Worm (Caenorhabditis elegans): ENCODE measurements around the gene tyr-2.

The tyr-2 gene

ce11 chrIII:13714950-13715349 lies 29.1 kb upstream of the tyr-2 start:
- peak; percentile 17 for TF ChIP-seq F49E8.2 (tag; optimal IDR thresholded peaks at IDR 0.05; ENCODE audit: borderline replicate concordance)
- TF ChIP-seq jun-1 (tag; optimal IDR thresholded peaks at IDR 0.05) = no peak
- no peak for TF ChIP-seq lir-3 (tag; optimal IDR thresholded peaks at IDR 0.05)
- no peak for TF ChIP-seq unc-130 (GFP tag; optimal IDR thresholded peaks at IDR 0.05)
- no peak for TF ChIP-seq ama-1 (optimal IDR thresholded peaks at IDR 0.05)
- no peak for TF ChIP-seq cey-2 (tag; optimal IDR thresholded peaks at IDR 0.05; ENCODE audit: borderline replicate concordance, insufficient read depth)

- TF ChIP-seq daf-16 (GFP tag; optimal IDR thresholded peaks at IDR 0.05) (no peak), daf-16 (tag; optimal IDR thresholded peaks at IDR 0.05) (no peak), nhr-11 (tag; optimal IDR thresholded peaks at IDR 0.05) (peak; percentile 87), R02D3.7 (tag; optimal IDR thresholded peaks at IDR 0.05) (no peak), T20F7.1 (GFP tag; optimal IDR thresholded peaks at IDR 0.05) (no peak), lsy-2 (tag; optimal IDR thresholded peaks at IDR 0.05) (peak in 1 of 2 experiments; percentile 43), nhr-76 (tag; optimal IDR thresholded peaks at IDR 0.05) (no peak), aha-1 (tag) (no peak), nhr-41 (GFP tag; IDR thresholded peaks at IDR 0.05) (no peak), Y5F2A.4 (GFP tag; optimal IDR thresholded peaks at IDR 0.05) (no peak), lin-15B (tag; optimal IDR thresholded peaks at IDR 0.05) (no peak), lin-38 (GFP tag; IDR thresholded peaks at IDR 0.05) (0 out of 2 replicates have a peak, but pooled peaks have one; percentile 9), ces-1 (GFP tag; optimal IDR thresholded peaks at IDR 0.05) (no peak), T26A8.4 (GFP tag; IDR thresholded peaks at IDR 0.05) (peak; percentile 21; the same call in 1 of the 2 replicates), F10B5.3 (tag; optimal IDR thresholded peaks at IDR 0.05) (no peak), unc-62 (GFP tag; optimal IDR thresholded peaks at IDR 0.05 in 1 of 2) (peak in 1 of 2 experiments; percentile 2), unc-62 (tag; optimal IDR thresholded peaks at IDR 0.05) (no peak), nhr-77 (tag; optimal IDR thresholded peaks at IDR 0.05) (no peak), skn-1 (tag; optimal IDR thresholded peaks at IDR 0.05) (no peak), nhr-25 (tag; optimal IDR thresholded peaks at IDR 0.05; ENCODE audit: borderline replicate concordance, insufficient read depth) (no peak), tra-1 (GFP tag; IDR thresholded peaks at IDR 0.05) (no peak), cey-2 (tag; optimal IDR thresholded peaks at IDR 0.05; ENCODE audit: borderline replicate concordance, insufficient read depth) (no peak), F37D6.2 (tag; optimal IDR thresholded peaks at IDR 0.05) (peak; percentile 29), mxl-2 (GFP tag; conservative IDR thresholded peaks at IDR 0.05) (no peak), ZK337.2 (GFP tag; IDR thresholded peaks at IDR 0.05) (no peak), nhr-48 (tag; optimal IDR thresholded peaks at IDR 0.05) (peak; percentile 34), F44E2.7 (GFP tag; IDR thresholded peaks at IDR 0.05) (no peak), arid-1 (GFP tag; conservative IDR thresholded peaks at IDR 0.05) (no peak), mes-2 (tag; optimal IDR thresholded peaks at IDR 0.05; ENCODE audit: poor library complexity, severe bottlenecking) (no peak), hlh-30 (tag; optimal IDR thresholded peaks at IDR 0.05; ENCODE audit: insufficient read depth) (peak; percentile 21), fos-1 (tag; optimal IDR thresholded peaks at IDR 0.05) (no peak), lir-3 (tag; optimal IDR thresholded peaks at IDR 0.05) (no peak), pqm-1 (tag; optimal IDR thresholded peaks at IDR 0.05) (no peak), mdl-1 (tag; optimal IDR thresholded peaks at IDR 0.05) (peak in 1 of 2 experiments; percentile 12), lin-1 (GFP tag; IDR thresholded peaks at IDR 0.05) (no peak), Y48G9A.11 (GFP tag; IDR thresholded peaks at IDR 0.05) (no peak), zip-2 (tag; optimal IDR thresholded peaks at IDR 0.05) (no peak), dpl-1 (GFP tag; optimal IDR thresholded peaks at IDR 0.05) (no peak), ceh-44 (GFP tag; IDR thresholded peaks at IDR 0.05) (no peak), ceh-28 (tag; optimal IDR thresholded peaks at IDR 0.05) (no peak)
Observed at ce11 chrIII:13716266-13716665, 27.8 kb upstream of the tyr-2 start.

All from whole organism, L4 larva.